Fruit fly (Drosophila melanogaster) whole organism, embryonic: Measurements from ENCODE around the gene Crys.

ENCODE experiments used
- ATbp ChIP-seq: fragments of 200-800 bp; sonication (Bioruptor generic); optimal IDR thresholded peaks from 2 replicates; lab custom pipeline; 2017; ENCODE audit warnings: missing biosample characterization, mild to moderate bottlenecking, missing genetic modification characterization, missing genetic modification reagents
- Aef1 ChIP-seq: fragments of 200-800 bp; sonication (Bioruptor generic); IDR thresholded peaks from 3 replicates; pipeline ENCODE4 v1.3.6; 2022; ENCODE audit warnings: missing biosample characterization, missing genetic modification characterization
- CG10147 ChIP-seq: fragments of 200-800 bp; sonication (Bioruptor generic); optimal IDR thresholded peaks from 2 replicates; lab custom pipeline; 2019; ENCODE audit warnings: missing biosample characterization, mild to moderate bottlenecking, missing genetic modification characterization, moderate library complexity
- CG10959 ChIP-seq: fragments of 200-800 bp; sonication (Bioruptor generic); IDR thresholded peaks from 2 replicates; pipeline ENCODE4 v1.3.6; 2022; ENCODE audit warnings: missing biosample characterization, missing genetic modification characterization
- CG10979 ChIP-seq: fragments of 200-800 bp; sonication (Bioruptor generic); optimal IDR thresholded peaks from 2 replicates; lab custom pipeline; 2018; ENCODE audit warnings: missing biosample characterization, mild to moderate bottlenecking, missing genetic modification characterization, moderate library complexity
- CG11456 ChIP-seq: fragments of 200-800 bp; sonication (Bioruptor generic); IDR thresholded peaks from 3 replicates; pipeline ENCODE4 v1.3.6; 2022; ENCODE audit warnings: missing biosample characterization, missing genetic modification characterization
- CG13624 ChIP-seq: fragments of 200-800 bp; sonication (Bioruptor generic); optimal IDR thresholded peaks from 2 replicates; lab custom pipeline; 2016; ENCODE audit warnings: missing biosample characterization, missing genetic modification characterization
- CG14014 ChIP-seq: fragments of 200-800 bp; sonication (Bioruptor generic); IDR thresholded peaks from 2 replicates; pipeline ENCODE4 v1.3.6; 2022; ENCODE audit warnings: missing biosample characterization, missing genetic modification characterization
- CG14441 ChIP-seq: fragments of 200-800 bp; sonication (Bioruptor generic); IDR thresholded peaks from 2 replicates; pipeline ENCODE4 v1.3.6; 2022; ENCODE audit warnings: missing biosample characterization, missing genetic modification characterization
- CG15269 ChIP-seq: fragments of 200-800 bp; sonication (Bioruptor generic); optimal IDR thresholded peaks from 2 replicates; lab custom pipeline; 2018; ENCODE audit warnings: missing biosample characterization, mild to moderate bottlenecking, missing genetic modification characterization, moderate library complexity
- CG15601 ChIP-seq: fragments of 200-800 bp; sonication (Bioruptor generic); optimal IDR thresholded peaks from 3 replicates; lab custom pipeline; 2019; ENCODE audit warnings: missing biosample characterization, mild to moderate bottlenecking, missing genetic modification characterization, moderate library complexity
- CG17186 ChIP-seq: fragments of 200-800 bp; sonication (Bioruptor generic); optimal IDR thresholded peaks from 3 replicates; lab custom pipeline; 2017; ENCODE audit warnings: missing biosample characterization, missing genetic modification reagents, missing genetic modification characterization
- CG18599 ChIP-seq: fragments of 200-800 bp; sonication (Bioruptor generic); optimal IDR thresholded peaks from 3 replicates; lab custom pipeline; 2017; ENCODE audit warnings: missing biosample characterization, missing genetic modification characterization, mild to moderate bottlenecking, moderate library complexity, missing genetic modification reagents
- CG18764 ChIP-seq: fragments of 200-800 bp; sonication (Bioruptor generic); optimal IDR thresholded peaks from 3 replicates; lab custom pipeline; 2016; ENCODE audit warnings: missing biosample characterization, missing genetic modification characterization
- CG3281 ChIP-seq: fragments of 200-800 bp; sonication (Bioruptor generic); optimal IDR thresholded peaks from 3 replicates; lab custom pipeline; 2017; ENCODE audit warnings: missing biosample characterization, mild to moderate bottlenecking, missing genetic modification characterization
- CG6689 ChIP-seq: fragments of 200-800 bp; sonication (Bioruptor generic); IDR thresholded peaks from 2 replicates; pipeline ENCODE4 v1.3.6; 2022; ENCODE audit warnings: missing biosample characterization, missing genetic modification characterization
- CG8290 ChIP-seq, 3 experiments: fragments of 200-800 bp; sonication (Bioruptor generic); optimal IDR thresholded peaks; 2 replicates each; lab custom pipeline; 2016 to 2019; ENCODE audit warnings: missing biosample characterization in 3 of 3, missing genetic modification characterization in 3 of 3, mild to moderate bottlenecking in 2 of 3, moderate library complexity in 1 of 3
- CG9215 ChIP-seq: fragments of 200-800 bp; sonication (Bioruptor generic); IDR thresholded peaks from 2 replicates; pipeline ENCODE4 v1.3.6; 2022; ENCODE audit warnings: missing biosample characterization, missing genetic modification characterization
- CG9817 ChIP-seq: fragments of 200-800 bp; sonication (Bioruptor generic); optimal IDR thresholded peaks from 2 replicates; lab custom pipeline; 2018; ENCODE audit warnings: missing biosample characterization, mild to moderate bottlenecking, missing genetic modification characterization, moderate library complexity
- CoRest ChIP-seq: fragments of 200-800 bp; sonication (Bioruptor generic); optimal IDR thresholded peaks from 3 replicates; lab custom pipeline; 2018; ENCODE audit warnings: missing biosample characterization, mild to moderate bottlenecking, missing genetic modification characterization, moderate library complexity
- Dbx ChIP-seq: fragments of 200-800 bp; sonication (Bioruptor generic); IDR thresholded peaks from 3 replicates; pipeline ENCODE4 v1.3.6; 2022; ENCODE audit warnings: missing biosample characterization, missing genetic modification characterization
- Ets65A ChIP-seq: fragments of 200-800 bp; sonication (Bioruptor generic); peaks from one replicate; lab custom pipeline; 2016; ENCODE audit warnings: missing biosample characterization, missing genetic modification characterization
- Fer1 ChIP-seq: fragments of 200-800 bp; sonication (Bioruptor generic); optimal IDR thresholded peaks from 2 replicates; lab custom pipeline; 2017; ENCODE audit warnings: missing biosample characterization, mild to moderate bottlenecking, missing genetic modification characterization
- HLH54F ChIP-seq: fragments of 200-800 bp; sonication (Bioruptor generic); optimal IDR thresholded peaks from 3 replicates; lab custom pipeline; 2016; ENCODE audit warnings: missing biosample characterization, missing genetic modification characterization
- Hr51 ChIP-seq, 2 experiments: fragments of 200-800 bp; sonication (Bioruptor generic); optimal IDR thresholded peaks; 2 replicates in 1 of 2; 3 replicates in 1 of 2; lab custom pipeline; 2016 to 2018; ENCODE audit warnings: missing biosample characterization in 2 of 2, missing genetic modification characterization in 2 of 2, mild to moderate bottlenecking in 1 of 2, moderate library complexity in 1 of 2
- Lhr ChIP-seq: fragments of 200-800 bp; sonication (Bioruptor generic); optimal IDR thresholded peaks from 3 replicates; lab custom pipeline; 2017; ENCODE audit warnings: mild to moderate bottlenecking, missing biosample characterization, missing genetic modification reagents, missing genetic modification characterization
- Meics ChIP-seq: fragments of 200-800 bp; sonication (Bioruptor generic); optimal IDR thresholded peaks from 2 replicates; lab custom pipeline; 2017; ENCODE audit warnings: missing biosample characterization, mild to moderate bottlenecking, missing genetic modification characterization
- Mrtf ChIP-seq: fragments of 200-800 bp; sonication (Bioruptor generic); IDR thresholded peaks from 3 replicates; pipeline ENCODE4 v1.3.6; 2022; ENCODE audit warnings: missing biosample characterization, missing genetic modification characterization
- PHDP ChIP-seq: fragments of 200-800 bp; sonication (Bioruptor generic); optimal IDR thresholded peaks from 3 replicates; lab custom pipeline; 2018; ENCODE audit warnings: missing biosample characterization, mild to moderate bottlenecking, missing genetic modification characterization, moderate library complexity
- Rfx ChIP-seq: fragments of 200-800 bp; sonication (Bioruptor generic); IDR thresholded peaks from 2 replicates; pipeline ENCODE4 v1.3.6; 2022; ENCODE audit warnings: missing biosample characterization, missing genetic modification characterization
- Sox102F ChIP-seq: fragments of 200-800 bp; sonication (Bioruptor generic); optimal IDR thresholded peaks from 2 replicates; lab custom pipeline; 2018; ENCODE audit warnings: missing biosample characterization, mild to moderate bottlenecking, missing genetic modification characterization, moderate library complexity
- Xrp1 ChIP-seq: fragments of 200-800 bp; sonication (Bioruptor generic); IDR thresholded peaks from 2 replicates; pipeline ENCODE4 v1.3.6; 2022; ENCODE audit warnings: missing biosample characterization, missing genetic modification characterization
- ase ChIP-seq: fragments of 200-800 bp; sonication (Bioruptor generic); IDR thresholded peaks from 3 replicates; pipeline ENCODE4 v1.3.6; 2022; ENCODE audit warnings: missing biosample characterization, missing genetic modification characterization
- cato ChIP-seq: fragments of 200-800 bp; sonication (Bioruptor generic); optimal IDR thresholded peaks from 2 replicates; lab custom pipeline; 2016; ENCODE audit warnings: missing biosample characterization, missing genetic modification characterization, borderline replicate concordance
- caup ChIP-seq: fragments of 200-800 bp; sonication (Bioruptor generic); optimal IDR thresholded peaks from 3 replicates; lab custom pipeline; 2017; ENCODE audit warnings: missing biosample characterization, mild to moderate bottlenecking, missing genetic modification characterization, moderate library complexity; ENCODE audit not compliant: severe bottlenecking
- cwo ChIP-seq: fragments of 200-800 bp; sonication (Bioruptor generic); optimal IDR thresholded peaks from 3 replicates; lab custom pipeline; 2017; ENCODE audit warnings: missing biosample characterization, missing genetic modification characterization, mild to moderate bottlenecking, moderate library complexity, missing genetic modification reagents
- dysf ChIP-seq: fragments of 200-800 bp; sonication (Bioruptor generic); IDR thresholded peaks from 3 replicates; pipeline ENCODE4 v1.3.6; 2022; ENCODE audit warnings: missing biosample characterization, missing genetic modification characterization
- gt ChIP-seq: fragments of 200-800 bp; sonication (Bioruptor generic); IDR thresholded peaks from 2 replicates; pipeline ENCODE4 v1.3.6; 2022; ENCODE audit warnings: missing biosample characterization, missing genetic modification characterization
- lbe ChIP-seq: fragments of 200-800 bp; sonication (Bioruptor generic); optimal IDR thresholded peaks from 2 replicates; lab custom pipeline; 2016; ENCODE audit warnings: missing biosample characterization, mild to moderate bottlenecking, missing genetic modification characterization
- mam ChIP-seq: fragments of 200-800 bp; sonication (Bioruptor generic); optimal IDR thresholded peaks from 3 replicates; lab custom pipeline; 2016; ENCODE audit warnings: missing biosample characterization, missing genetic modification characterization
- pita ChIP-seq: fragments of 200-800 bp; sonication (Bioruptor generic); optimal IDR thresholded peaks from 2 replicates; lab custom pipeline; 2017; ENCODE audit warnings: missing biosample characterization, mild to moderate bottlenecking, missing genetic modification characterization
- ranshi ChIP-seq: fragments of 200-800 bp; sonication (Bioruptor generic); IDR thresholded peaks from 2 replicates; pipeline ENCODE4 v1.3.6; 2022; ENCODE audit warnings: missing biosample characterization, missing genetic modification characterization
- schlank ChIP-seq: fragments of 200-800 bp; sonication (Bioruptor generic); optimal IDR thresholded peaks from 2 replicates; lab custom pipeline; 2018; ENCODE audit warnings: missing biosample characterization, mild to moderate bottlenecking, missing genetic modification characterization
- scrt ChIP-seq: fragments of 200-800 bp; sonication (Bioruptor generic); optimal IDR thresholded peaks from 2 replicates; lab custom pipeline; 2018; ENCODE audit warnings: missing biosample characterization, mild to moderate bottlenecking, missing genetic modification characterization, moderate library complexity
- sima ChIP-seq: fragments of 200-800 bp; sonication (Bioruptor generic); optimal IDR thresholded peaks from 2 replicates; lab custom pipeline; 2016; ENCODE audit warnings: missing biosample characterization, missing genetic modification characterization
- tgo ChIP-seq: fragments of 200-800 bp; sonication (Bioruptor generic); IDR thresholded peaks from 3 replicates; pipeline ENCODE4 v1.3.6; 2022; ENCODE audit warnings: missing biosample characterization, missing genetic modification characterization
- tin ChIP-seq: fragments of 200-800 bp; sonication (Bioruptor generic); optimal IDR thresholded peaks from 3 replicates; lab custom pipeline; 2016; ENCODE audit warnings: missing biosample characterization, missing genetic modification characterization
- wdn ChIP-seq: fragments of 200-800 bp; sonication (Bioruptor generic); IDR thresholded peaks from 2 replicates; pipeline ENCODE4 v1.3.6; 2022; ENCODE audit warnings: missing biosample characterization, missing genetic modification characterization

The Crys gene

DNA sequence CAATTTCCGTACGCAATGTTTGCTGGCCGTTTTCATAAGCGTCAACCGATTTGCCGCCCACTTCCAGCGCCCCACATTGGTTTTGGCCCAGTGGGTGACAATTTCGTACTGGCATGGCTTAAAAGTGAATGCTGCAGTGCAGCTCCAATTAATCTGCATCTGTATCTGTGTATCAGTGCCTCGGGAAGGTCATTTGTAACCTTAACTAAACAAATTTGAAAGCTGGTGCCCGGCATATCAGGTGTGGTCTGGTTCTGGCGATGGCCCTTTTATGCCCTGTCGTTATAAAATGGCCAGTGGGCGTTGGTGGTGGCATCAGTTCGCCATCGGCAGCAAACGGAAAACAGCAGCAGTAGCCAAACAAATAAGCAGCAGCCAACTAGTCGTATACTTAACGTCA, at the start of gene Crys:
Gene Crys (plus strand): TSS at position 301 of the 400 bp plus-strand sequence.
- TF ChIP-seq Ets65A (GFP tag; lab: Kevin White, UChicago) (peak; percentile 68), PHDP (no peak), sima (GFP tag; lab: Kevin White, UChicago) (no peak), tin (GFP tag; lab: Kevin White, UChicago) (no peak), CG14441 (no peak), Lhr (GFP tag; lab: Kevin White, UChicago) (no peak), ase (GFP tag; lab: Robert Waterston, UW) (0 out of 3 replicates have a peak, but pooled peaks have one; percentile 4), lbe (GFP tag; lab: Kevin White, UChicago) (no peak), Aef1 (no peak), scrt (GFP tag; lab: Kevin White, UChicago) (no peak), HLH54F (GFP tag; lab: Kevin White, UChicago) (no peak), CG10979 (tag; lab: Kevin White, UChicago) (no peak)
- TF ChIP-seq, all 482 proteins: peak for 2

dm6 chr2L:11902483-11902882, 41.4 kb upstream of the Crys start:
- TF ChIP-seq CG9215 (GFP tag; lab: Robert Waterston, UW) (peak; percentile 28; the same call in 1 of the 2 replicates), tgo (GFP tag; lab: Robert Waterston, UW) (peak; percentile 26; the same call in 1 of the 3 replicates), schlank (tag; lab: Kevin White, UChicago) (peak; percentile 15), cwo (no peak), CG14014 (GFP tag; lab: Robert Waterston, UW) (0 out of 2 replicates have a peak, but pooled peaks have one; percentile 55), CG15269 (tag; lab: Kevin White, UChicago) (peak; percentile 54), Fer1 (GFP tag; lab: Kevin White, UChicago) (peak; percentile 44), CG15601 (tag; lab: Kevin White, UChicago) (no peak), Xrp1 (GFP tag; lab: Robert Waterston, UW) (0 out of 2 replicates have a peak, but pooled peaks have one; percentile 31), CG3281 (peak; percentile 36), caup (GFP tag; lab: Kevin White, UChicago) (peak; percentile 33), Dbx (peak; percentile 63; the same call in 1 of the 3 replicates), gt (no peak), CG13624 (no peak), wdn (GFP tag; lab: Robert Waterston, UW) (0 out of 2 replicates have a peak, but pooled peaks have one; percentile 26), CG11456 (GFP tag; lab: Robert Waterston, UW) (0 out of 3 replicates have a peak, but pooled peaks have one; percentile 36), cato (GFP tag; lab: Kevin White, UChicago) (no peak), Meics (peak; percentile 56), CG17186 (GFP tag; lab: Kevin White, UChicago) (no peak), CG18764 (no peak), CG10959 (GFP tag; lab: Robert Waterston, UW) (no peak), dysf (GFP tag; lab: Robert Waterston, UW) (peak; percentile 62; the same call in 1 of the 3 replicates), Hr51 (GFP tag; optimal IDR thresholded peaks at IDR 0.05; lab: Kevin White, UChicago) (peak in 1 of 2 experiments; percentile 38), Sox102F (GFP tag; lab: Kevin White, UChicago) (peak; percentile 37), mam (GFP tag; lab: Kevin White, UChicago) (peak; percentile 6), pita (GFP tag; lab: Kevin White, UChicago) (no peak), scrt (GFP tag; lab: Kevin White, UChicago) (peak; percentile 15), CG9817 (tag; lab: Kevin White, UChicago) (peak; percentile 11), ranshi (GFP tag; lab: Robert Waterston, UW) (peak; percentile 39; the same call in 1 of the 2 replicates), Mrtf (GFP tag; lab: Robert Waterston, UW) (peak; percentile 41; the same call in 1 of the 3 replicates), CG10147 (peak; percentile 36), Rfx (GFP tag; lab: Robert Waterston, UW) (peak; percentile 68), CG18599 (peak; percentile 80), ATbp (GFP tag; lab: Kevin White, UChicago) (no peak), CG8290 (GFP tag; optimal IDR thresholded peaks at IDR 0.05; lab: Kevin White, UChicago) (no peak), CG8290 (tag; optimal IDR thresholded peaks at IDR 0.05; lab: Kevin White, UChicago) (peak in 1 of 2 experiments; percentile 62), PHDP (peak; percentile 37), CG6689 (GFP tag; lab: Robert Waterston, UW) (peak; percentile 47; the same call in 1 of the 2 replicates), CoRest (tag; lab: Kevin White, UChicago) (peak; percentile 19)
